Fruit fly (Drosophila melanogaster) whole organism, prepupa: ENCODE results near the gene PPP4R2r.

Experiments
- CG10631 ChIP-seq: fragments of 200-800 bp; sonication (Bioruptor generic); optimal IDR thresholded peaks from 2 replicates; lab custom pipeline; 2016; ENCODE audit warnings: missing biosample characterization, missing genetic modification characterization
- CG10669 ChIP-seq: fragments of 200-800 bp; sonication (Bioruptor generic); optimal IDR thresholded peaks from 3 replicates; lab custom pipeline; 2018; ENCODE audit warnings: missing biosample characterization, mild to moderate bottlenecking, missing genetic modification characterization, moderate library complexity
- CG11294 ChIP-seq: fragments of 200-800 bp; sonication (Bioruptor generic); IDR thresholded peaks from 2 replicates; pipeline ENCODE4 v1.3.6; 2022; ENCODE audit warnings: missing biosample characterization, missing genetic modification characterization
- CG11762 ChIP-seq: fragments of 200-800 bp; sonication (Bioruptor generic); optimal IDR thresholded peaks from 3 replicates; lab custom pipeline; 2016; ENCODE audit warnings: missing biosample characterization, missing genetic modification characterization; ENCODE audit not compliant: insufficient read depth
- CG11902 ChIP-seq: fragments of 200-800 bp; sonication (Bioruptor generic); optimal IDR thresholded peaks from 3 replicates; lab custom pipeline; 2016; ENCODE audit warnings: missing biosample characterization, missing genetic modification characterization
- CG1621 ChIP-seq: fragments of 200-800 bp; sonication (Bioruptor generic); optimal IDR thresholded peaks from 3 replicates; lab custom pipeline; 2018; ENCODE audit warnings: missing biosample characterization, mild to moderate bottlenecking, missing genetic modification characterization
- CG32006 ChIP-seq: fragments of 200-800 bp; sonication (Bioruptor generic); optimal IDR thresholded peaks from 3 replicates; lab custom pipeline; 2017; ENCODE audit warnings: missing biosample characterization, mild to moderate bottlenecking, missing genetic modification characterization
- CG4318 ChIP-seq: fragments of 200-800 bp; sonication (Bioruptor generic); optimal IDR thresholded peaks from 3 replicates; lab custom pipeline; 2017; ENCODE audit warnings: missing biosample characterization, mild to moderate bottlenecking, missing genetic modification characterization
- CG6163 ChIP-seq: fragments of 200-800 bp; sonication (Bioruptor generic); IDR thresholded peaks from 3 replicates; pipeline ENCODE4 v1.3.6; 2022; ENCODE audit warnings: missing biosample characterization, missing genetic modification characterization
- CG6276 ChIP-seq: fragments of 200-800 bp; sonication (Bioruptor generic); optimal IDR thresholded peaks from 2 replicates; lab custom pipeline; 2017; ENCODE audit warnings: missing biosample characterization, mild to moderate bottlenecking, missing genetic modification characterization
- CG6792 ChIP-seq: fragments of 200-800 bp; sonication (Bioruptor generic); optimal IDR thresholded peaks from 3 replicates; lab custom pipeline; 2016; ENCODE audit warnings: missing biosample characterization, missing genetic modification characterization
- CG6808 ChIP-seq: fragments of 200-800 bp; sonication (Bioruptor generic); optimal IDR thresholded peaks from 3 replicates; lab custom pipeline; 2017; ENCODE audit warnings: missing biosample characterization, missing genetic modification characterization, mild to moderate bottlenecking, moderate library complexity, missing genetic modification reagents
- CG7368 ChIP-seq: fragments of 200-800 bp; sonication (Bioruptor generic); optimal IDR thresholded peaks from 3 replicates; lab custom pipeline; 2016; ENCODE audit warnings: missing biosample characterization, missing genetic modification characterization
- CG8319 ChIP-seq: fragments of 200-800 bp; sonication (Bioruptor generic); optimal IDR thresholded peaks from 3 replicates; lab custom pipeline; 2016; ENCODE audit warnings: missing biosample characterization, missing genetic modification characterization
- CG9139 ChIP-seq: fragments of 200-800 bp; sonication (Bioruptor generic); optimal IDR thresholded peaks from 3 replicates; lab custom pipeline; 2017; ENCODE audit warnings: missing biosample characterization, mild to moderate bottlenecking, missing genetic modification characterization
- Eip78C ChIP-seq: fragments of 200-800 bp; sonication (Bioruptor generic); peaks from one replicate; lab custom pipeline; 2016; ENCODE audit warnings: missing biosample characterization, missing genetic modification characterization
- Ets21C ChIP-seq: fragments of 200-800 bp; sonication (Bioruptor generic); optimal IDR thresholded peaks from 3 replicates; lab custom pipeline; 2016; ENCODE audit warnings: missing biosample characterization, missing genetic modification characterization
- Gug ChIP-seq: fragments of 200-800 bp; sonication (Bioruptor generic); IDR thresholded peaks from 2 replicates; pipeline ENCODE4 v1.3.6; 2022; ENCODE audit warnings: missing biosample characterization, missing genetic modification characterization
- Hr38 ChIP-seq: sonication (Bioruptor generic); optimal IDR thresholded peaks from 2 replicates; lab custom pipeline; 2016; ENCODE audit warnings: missing biosample characterization, missing genetic modification characterization
- Hr39 ChIP-seq: fragments of 200-800 bp; sonication (Bioruptor generic); optimal IDR thresholded peaks from 2 replicates; lab custom pipeline; 2016; ENCODE audit warnings: missing biosample characterization, missing genetic modification characterization
- Lpt ChIP-seq: fragments of 200-800 bp; sonication (Bioruptor generic); optimal IDR thresholded peaks from 3 replicates; lab custom pipeline; 2016; ENCODE audit warnings: missing biosample characterization, missing genetic modification characterization
- Met ChIP-seq: fragments of 200-800 bp; sonication (Bioruptor generic); optimal IDR thresholded peaks from 3 replicates; lab custom pipeline; 2016; ENCODE audit warnings: missing biosample characterization, missing genetic modification characterization
- OdsH ChIP-seq: fragments of 200-800 bp; sonication (Bioruptor generic); optimal IDR thresholded peaks from 3 replicates; lab custom pipeline; 2016; ENCODE audit warnings: missing biosample characterization, missing genetic modification characterization
- Sox14 ChIP-seq: fragments of 200-800 bp; sonication (Bioruptor generic); optimal IDR thresholded peaks from 3 replicates; lab custom pipeline; 2016; ENCODE audit warnings: missing biosample characterization, missing genetic modification characterization
- Sox15 ChIP-seq: fragments of 200-800 bp; sonication (Bioruptor generic); optimal IDR thresholded peaks from 3 replicates; lab custom pipeline; 2016; ENCODE audit warnings: missing biosample characterization, missing genetic modification characterization
- achi ChIP-seq: fragments of 200-800 bp; sonication (Bioruptor generic); optimal IDR thresholded peaks from 3 replicates; lab custom pipeline; 2016; ENCODE audit warnings: missing biosample characterization, missing genetic modification characterization
- dac ChIP-seq: fragments of 200-800 bp; sonication (Bioruptor generic); optimal IDR thresholded peaks from 2 replicates; lab custom pipeline; 2017; ENCODE audit warnings: missing biosample characterization, mild to moderate bottlenecking, missing genetic modification characterization
- fd59A ChIP-seq: fragments of 200-800 bp; sonication (Bioruptor generic); optimal IDR thresholded peaks from 2 replicates; lab custom pipeline; 2017; ENCODE audit warnings: missing biosample characterization, mild to moderate bottlenecking, missing genetic modification characterization, missing genetic modification reagents
- fd85E ChIP-seq: fragments of 200-800 bp; sonication (Bioruptor generic); optimal IDR thresholded peaks from 3 replicates; lab custom pipeline; 2016; ENCODE audit warnings: missing biosample characterization, missing genetic modification characterization
- fkh ChIP-seq: fragments of 200-800 bp; sonication (Bioruptor generic); optimal IDR thresholded peaks from 3 replicates; lab custom pipeline; 2017; ENCODE audit warnings: missing biosample characterization, mild to moderate bottlenecking, missing genetic modification characterization, moderate library complexity
- lz ChIP-seq: fragments of 200-800 bp; sonication (Bioruptor generic); optimal IDR thresholded peaks from 3 replicates; lab custom pipeline; 2016; ENCODE audit warnings: missing biosample characterization, missing genetic modification characterization
- net ChIP-seq: fragments of 200-800 bp; sonication (Bioruptor generic); optimal IDR thresholded peaks from 3 replicates; lab custom pipeline; 2016; ENCODE audit warnings: missing biosample characterization, missing genetic modification characterization
- spab ChIP-seq: fragments of 200-800 bp; sonication (Bioruptor generic); optimal IDR thresholded peaks from 2 replicates; lab custom pipeline; 2017; ENCODE audit warnings: missing biosample characterization, mild to moderate bottlenecking, missing genetic modification characterization, missing genetic modification reagents
- ss ChIP-seq, 2 experiments: fragments of 200-800 bp; sonication (Bioruptor generic); optimal IDR thresholded peaks; 2 replicates in 1 of 2; 3 replicates in 1 of 2; lab custom pipeline; 2017 to 2018; ENCODE audit warnings: mild to moderate bottlenecking in 2 of 2, missing biosample characterization in 2 of 2, missing genetic modification characterization in 2 of 2, moderate library complexity in 1 of 2
- svp ChIP-seq: fragments of 200-800 bp; sonication (Bioruptor generic); peaks from one replicate; lab custom pipeline; 2016; ENCODE audit warnings: missing biosample characterization, missing genetic modification characterization

The PPP4R2r gene

dm6 chrX:10478443-10479368 lies at the start of gene PPP4R2r, which contains the start of gene CG2887 (continued):
- TF ChIP-seq CG6808 (GFP tag; lab: Kevin White, UChicago), result peak; percentile 27
- TF ChIP-seq CG11902 (GFP tag; lab: Kevin White, UChicago), result no peak
- peak; percentile 30 for TF ChIP-seq Lpt (GFP tag; lab: Kevin White, UChicago)
- 0 out of 3 replicates have a peak, but pooled peaks have one; percentile 6 for TF ChIP-seq CG6163
- no peak for TF ChIP-seq CG6792 (GFP tag; lab: Kevin White, UChicago)
- no peak for TF ChIP-seq CG10631 (GFP tag; lab: Kevin White, UChicago)
- TF ChIP-seq net (GFP tag; lab: Kevin White, UChicago), result peak; percentile 20
- TF ChIP-seq CG1621 (tag; lab: Kevin White, UChicago), result no peak
- TF ChIP-seq Ets21C (GFP tag; lab: Kevin White, UChicago), result no peak
- TF ChIP-seq fd85E, result no peak

- no peak for TF ChIP-seq CG6276 (GFP tag; lab: Kevin White, UChicago)
- no peak for TF ChIP-seq Eip78C (GFP tag; lab: Kevin White, UChicago)
- TF ChIP-seq Lpt (GFP tag; lab: Kevin White, UChicago), result no peak
- no peak for TF ChIP-seq OdsH
- TF ChIP-seq CG4318 (GFP tag; lab: Kevin White, UChicago), result no peak
- TF ChIP-seq CG11762 (GFP tag; lab: Kevin White, UChicago), result no peak
- no peak for TF ChIP-seq Hr38 (GFP tag; lab: Kevin White, UChicago)
- no peak for TF ChIP-seq lz
- no peak for TF ChIP-seq achi
- TF ChIP-seq Gug, result no peak
- TF ChIP-seq, all 60 proteins: peak for 0
These were observed 45.9 kb upstream of the PPP4R2r start, which contains the start of gene CG12640 for dm6 chrX:10432712-10433111. Gene CG12640, minus strand, starts transcription at chrX:10432812.

- TF ChIP-seq dac (GFP tag; lab: Kevin White, UChicago) (no peak), achi (no peak), OdsH (no peak), CG10631 (GFP tag; lab: Kevin White, UChicago) (no peak), Met (GFP tag; lab: Kevin White, UChicago) (no peak), Lpt (GFP tag; lab: Kevin White, UChicago) (no peak), Eip78C (GFP tag; lab: Kevin White, UChicago) (no peak), spab (GFP tag; lab: Kevin White, UChicago) (no peak), CG11762 (GFP tag; lab: Kevin White, UChicago) (no peak), CG10669 (GFP tag; lab: Kevin White, UChicago) (no peak), CG7368 (GFP tag; lab: Kevin White, UChicago) (no peak), Sox15 (GFP tag; lab: Kevin White, UChicago) (no peak), CG6276 (GFP tag; lab: Kevin White, UChicago) (no peak), Hr38 (GFP tag; lab: Kevin White, UChicago) (no peak)
These were observed 23.8 kb upstream of the PPP4R2r start, which contains the start of gene CG32683 for dm6 chrX:10454795-10455194. Gene CG32683, minus strand, starts transcription at chrX:10454895.

- TF ChIP-seq fkh (GFP tag; lab: Kevin White, UChicago) (no peak), Hr38 (GFP tag; lab: Kevin White, UChicago) (no peak), svp (no peak), Hr39 (GFP tag; lab: Kevin White, UChicago) (no peak), fd59A (no peak), CG11294 (GFP tag; lab: Robert Waterston, UW) (no peak), dac (GFP tag; lab: Kevin White, UChicago) (no peak), lz (no peak), Met (GFP tag; lab: Kevin White, UChicago) (no peak), CG8319 (GFP tag; lab: Kevin White, UChicago) (no peak), CG11902 (GFP tag; lab: Kevin White, UChicago) (no peak), CG32006 (GFP tag; lab: Kevin White, UChicago) (no peak), CG4318 (GFP tag; lab: Kevin White, UChicago) (no peak), CG9139 (no peak), Gug (no peak), CG6163 (no peak), ss (GFP tag; optimal IDR thresholded peaks at IDR 0.05; lab: Kevin White, UChicago) (no peak), Sox14 (GFP tag; lab: Kevin White, UChicago) (no peak), net (GFP tag; lab: Kevin White, UChicago) (no peak)
These were observed 19.1 kb upstream of the PPP4R2r start, which contains the start of gene Or9a for dm6 chrX:10459576-10459975. Gene Or9a, minus strand, starts transcription at chrX:10459676.
